Worm (Caenorhabditis elegans) whole organism, L2 larva: ENCODE results near the gene C49F8.14.

Experiments
- C34F6.9 ChIP-seq: fragments of 150-350 bp; optimal IDR thresholded peaks from 2 replicates; lab custom pipeline; 2014; ENCODE audit warnings: missing biosample characterization, missing genetic modification characterization
- F13H6.1 ChIP-seq: sonication (generic microtip); optimal IDR thresholded peaks from 2 replicates; lab custom pipeline; 2016; ENCODE audit warnings: missing genetic modification characterization, missing compliant biosample characterization
- R02D3.7 ChIP-seq: fragments of 150-350 bp; optimal IDR thresholded peaks from 2 replicates; lab custom pipeline; 2014; ENCODE audit warnings: missing biosample characterization, missing genetic modification characterization
- Y55F3AM.14 ChIP-seq: fragments of 200-800 bp; sonication (Bioruptor generic); optimal IDR thresholded peaks from 2 replicates; lab custom pipeline; 2018; ENCODE audit warnings: mild to moderate bottlenecking, missing genetic modification characterization, missing compliant biosample characterization
- ZK546.5 ChIP-seq: sonication (generic microtip); optimal IDR thresholded peaks from 2 replicates; lab custom pipeline; 2017; ENCODE audit warnings: missing biosample characterization, missing genetic modification characterization
- aly-2 ChIP-seq: fragments of 150-350 bp; optimal IDR thresholded peaks from 2 replicates; lab custom pipeline; 2014; ENCODE audit warnings: missing biosample characterization, missing genetic modification characterization
- ama-1 ChIP-seq: fragments of 150-350 bp; optimal IDR thresholded peaks from 2 replicates; lab custom pipeline; 2018; ENCODE audit warnings: inconsistent platforms
- blmp-1 ChIP-seq: sonication (generic microtip); optimal IDR thresholded peaks from 2 replicates; lab custom pipeline; 2017; ENCODE audit warnings: missing genetic modification characterization, mild to moderate bottlenecking, missing compliant biosample characterization, antibody characterized with exemption, moderate library complexity; ENCODE audit not compliant: insufficient read depth
- ceh-16 ChIP-seq: fragments of 150-350 bp; optimal IDR thresholded peaks from 2 replicates; lab custom pipeline; 2014; ENCODE audit warnings: missing biosample characterization, missing genetic modification characterization
- crh-2 ChIP-seq: sonication (generic microtip); optimal IDR thresholded peaks from 2 replicates; lab custom pipeline; 2017; ENCODE audit warnings: missing biosample characterization, missing genetic modification characterization
- dmd-4 ChIP-seq: sonication (generic microtip); optimal IDR thresholded peaks from 2 replicates; lab custom pipeline; 2017; ENCODE audit warnings: missing biosample characterization, missing genetic modification characterization
- egl-27 ChIP-seq: sonication (generic microtip); optimal IDR thresholded peaks from 3 replicates; lab custom pipeline; 2017; ENCODE audit warnings: missing biosample characterization, missing genetic modification reagents, missing genetic modification characterization
- fos-1 ChIP-seq: fragments of 150-350 bp; optimal IDR thresholded peaks from 2 replicates; lab custom pipeline; 2014; ENCODE audit warnings: missing biosample characterization, missing genetic modification characterization
- gmeb-1 ChIP-seq: fragments of 150-350 bp; optimal IDR thresholded peaks from 2 replicates; lab custom pipeline; 2014; ENCODE audit warnings: missing biosample characterization, missing genetic modification characterization
- lin-11 ChIP-seq: fragments of 150-350 bp; sonication (generic microtip); optimal IDR thresholded peaks from 2 replicates; lab custom pipeline; 2014; ENCODE audit warnings: missing biosample characterization, missing genetic modification characterization, inconsistent platforms, mixed read lengths
- lin-13 ChIP-seq: fragments of 150-350 bp; optimal IDR thresholded peaks from 2 replicates; lab custom pipeline; 2014; ENCODE audit warnings: missing biosample characterization, missing genetic modification reagents, missing genetic modification characterization
- lin-39 ChIP-seq: fragments of 150-350 bp; optimal IDR thresholded peaks from 2 replicates; lab custom pipeline; 2014; ENCODE audit warnings: missing biosample characterization, missing genetic modification reagents, missing genetic modification characterization
- lsy-2 ChIP-seq, 2 experiments: fragments of 150-350 bp in 1 of 2; sonication (generic microtip) in 1 of 2; optimal IDR thresholded peaks; 2 replicates each; lab custom pipeline; 2014 to 2017; ENCODE audit warnings: missing biosample characterization in 2 of 2, missing genetic modification characterization in 2 of 2
- mab-5 ChIP-seq: fragments of 150-350 bp; optimal IDR thresholded peaks from 2 replicates; lab custom pipeline; 2014; ENCODE audit warnings: missing biosample characterization, missing genetic modification characterization
- mdl-1 ChIP-seq, 2 experiments: fragments of 150-350 bp in 1 of 2; sonication (generic microtip) in 1 of 2; optimal IDR thresholded peaks; 2 replicates each; lab custom pipeline; 2017; ENCODE audit warnings: missing biosample characterization in 2 of 2, missing genetic modification characterization in 2 of 2
- nhr-10 ChIP-seq: sonication (generic microtip); optimal IDR thresholded peaks from 2 replicates; lab custom pipeline; 2017; ENCODE audit warnings: missing biosample characterization, missing genetic modification characterization
- nhr-129 ChIP-seq: fragments of 150-350 bp; optimal IDR thresholded peaks from 2 replicates; lab custom pipeline; 2014; ENCODE audit warnings: missing biosample characterization, missing genetic modification characterization
- nhr-21 ChIP-seq: fragments of 150-350 bp; optimal IDR thresholded peaks from 2 replicates; lab custom pipeline; 2014; ENCODE audit warnings: missing biosample characterization, missing genetic modification characterization
- nhr-23 ChIP-seq: fragments of 150-350 bp; optimal IDR thresholded peaks from 2 replicates; lab custom pipeline; 2014; ENCODE audit warnings: missing biosample characterization, missing genetic modification reagents, missing genetic modification characterization
- nhr-237 ChIP-seq: fragments of 150-350 bp; optimal IDR thresholded peaks from 2 replicates; lab custom pipeline; 2014; ENCODE audit warnings: missing biosample characterization, missing genetic modification characterization
- nhr-25 ChIP-seq: fragments of 150-350 bp; sonication (generic microtip); optimal IDR thresholded peaks from 3 replicates; lab custom pipeline; 2014; ENCODE audit warnings: missing biosample characterization, missing genetic modification characterization
- nhr-6 ChIP-seq: fragments of 150-350 bp; optimal IDR thresholded peaks from 2 replicates; lab custom pipeline; 2014; ENCODE audit warnings: missing biosample characterization, missing genetic modification characterization
- peb-1 ChIP-seq: fragments of 150-350 bp; optimal IDR thresholded peaks from 2 replicates; lab custom pipeline; 2014; ENCODE audit warnings: missing biosample characterization, missing genetic modification characterization
- sem-4 ChIP-seq: fragments of 150-350 bp; optimal IDR thresholded peaks from 2 replicates; lab custom pipeline; 2014; ENCODE audit warnings: missing biosample characterization, missing genetic modification reagents, missing genetic modification characterization
- skn-1 ChIP-seq: sonication (generic microtip); optimal IDR thresholded peaks from 2 replicates; lab custom pipeline; 2017; ENCODE audit warnings: missing biosample characterization, missing genetic modification characterization
- sma-3 ChIP-seq: sonication (generic microtip); optimal IDR thresholded peaks from 2 replicates; lab custom pipeline; 2016; ENCODE audit warnings: missing genetic modification reagents, missing genetic modification characterization, missing compliant biosample characterization
- sma-9 ChIP-seq, 2 experiments: fragments of 150-350 bp in 1 of 2; sonication (generic microtip) in 1 of 2; optimal IDR thresholded peaks; 2 replicates each; lab custom pipeline; 2014 to 2016; ENCODE audit warnings: missing genetic modification characterization in 2 of 2, mild to moderate bottlenecking in 1 of 2, missing biosample characterization in 1 of 2, missing compliant biosample characterization in 1 of 2, missing genetic modification reagents in 1 of 2, moderate library complexity in 1 of 2
- unc-55 ChIP-seq: fragments of 150-350 bp; sonication (generic microtip); optimal IDR thresholded peaks from 3 replicates; lab custom pipeline; 2014; ENCODE audit warnings: missing biosample characterization, missing genetic modification reagents, missing genetic modification characterization
- zag-1 ChIP-seq: fragments of 150-350 bp; optimal IDR thresholded peaks from 2 replicates; lab custom pipeline; 2014; ENCODE audit warnings: missing biosample characterization, missing genetic modification characterization
- ztf-1 ChIP-seq: fragments of 200-800 bp; sonication (Bioruptor generic); conservative IDR thresholded peaks from 2 replicates; pipeline ENCODE4 v1.3.6; 2022; ENCODE audit warnings: missing genetic modification characterization, missing compliant biosample characterization
- ztf-4 ChIP-seq: fragments of 150-350 bp; optimal IDR thresholded peaks from 2 replicates; lab custom pipeline; 2014; ENCODE audit warnings: missing biosample characterization, missing genetic modification characterization

Gene C49F8.14

DNA sequence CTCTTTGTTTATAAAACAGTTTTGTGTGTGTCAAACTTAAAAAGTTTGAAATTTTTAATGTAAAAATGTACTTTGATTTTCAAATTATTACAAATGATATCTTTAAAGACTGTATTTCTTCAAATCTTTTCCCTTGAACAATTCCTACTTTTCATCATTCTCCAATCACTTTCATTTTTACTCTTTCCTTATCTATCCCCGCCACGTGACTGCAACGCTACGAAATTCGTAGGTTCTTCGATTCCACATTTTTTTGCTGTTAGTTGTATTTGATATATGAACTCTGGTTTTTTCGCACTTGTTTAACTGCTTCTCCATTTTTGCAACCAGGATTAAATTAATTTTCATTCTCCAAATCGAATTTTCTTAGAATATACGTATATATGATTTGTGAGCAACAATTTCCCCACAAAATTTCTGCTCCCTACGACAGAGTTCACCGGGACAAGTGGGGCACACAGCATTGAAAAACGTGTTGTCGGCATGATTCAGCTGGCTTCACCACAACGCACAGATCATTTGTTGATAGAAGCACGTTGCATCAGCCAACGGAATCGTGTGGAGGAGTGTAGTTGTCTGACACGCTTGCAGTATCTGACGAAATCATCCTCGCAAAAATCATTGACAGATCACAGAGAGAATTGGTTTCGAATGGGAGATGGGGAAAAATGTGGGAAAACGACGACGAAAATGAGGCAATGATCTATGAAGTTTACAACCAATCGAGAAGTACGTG, 21.9 kb downstream of the C49F8.14 start (continued):
- TF ChIP-seq peb-1 (tag; lab: Kevin White, UChicago) = no peak
- TF ChIP-seq sma-3 (GFP tag; lab: Kevin White, UChicago) = peak; percentile 16
- no peak for TF ChIP-seq ama-1 (lab: Kevin White, UChicago)
- no peak for TF ChIP-seq ztf-1
- TF ChIP-seq mab-5 = no peak

DNA sequence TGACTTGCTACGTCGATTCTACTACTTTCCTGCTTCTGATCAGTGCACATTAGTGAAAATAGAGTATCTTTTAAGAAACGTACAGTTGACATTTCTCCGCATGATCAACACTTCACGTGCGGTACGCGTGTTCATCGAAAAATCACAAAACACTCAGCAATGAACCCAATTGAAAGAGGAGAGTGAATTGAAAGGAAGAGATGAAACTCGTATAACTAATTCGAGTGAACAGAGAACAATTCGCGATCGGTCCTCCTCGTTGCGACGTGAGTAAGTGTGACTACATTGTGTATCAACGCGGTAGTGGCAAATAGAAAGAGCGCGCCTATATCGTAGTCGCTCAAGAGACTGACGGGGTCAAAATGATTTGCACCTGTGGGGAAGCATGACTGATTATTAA, 23.2 kb downstream of the C49F8.14 start:
- peak; percentile 94 for TF ChIP-seq nhr-25
- TF ChIP-seq egl-27 (tag; lab: Kevin White, UChicago) = peak; percentile 86
- TF ChIP-seq C34F6.9 = peak; percentile 41
- peak in 1 of 2 experiments; percentile 68 for TF ChIP-seq mdl-1 (tag; optimal IDR thresholded peaks at IDR 0.05; lab: Kevin White, UChicago)
- TF ChIP-seq lin-13 = peak; percentile 36
- peak; percentile 79 for TF ChIP-seq fos-1 (tag; lab: Kevin White, UChicago)
- peak; percentile 98 for TF ChIP-seq sma-9 (GFP tag; optimal IDR thresholded peaks at IDR 0.05; lab: Kevin White, UChicago)
- TF ChIP-seq sma-9 (tag; optimal IDR thresholded peaks at IDR 0.05; lab: Kevin White, UChicago) = no peak
- no peak for TF ChIP-seq unc-55
- TF ChIP-seq sem-4 (tag; lab: Kevin White, UChicago) = peak; percentile 51
- TF ChIP-seq F13H6.1 (tag; lab: Kevin White, UChicago) = peak; percentile 80
- peak; percentile 95 for TF ChIP-seq nhr-21 (tag; lab: Kevin White, UChicago)
- TF ChIP-seq ZK546.5 (tag; lab: Kevin White, UChicago) = no peak
- no peak for TF ChIP-seq nhr-237 (tag; lab: Kevin White, UChicago)
- TF ChIP-seq R02D3.7 (tag; lab: Kevin White, UChicago) = no peak
- no peak for TF ChIP-seq lin-39 (tag; lab: Kevin White, UChicago)
- TF ChIP-seq dmd-4 (tag; lab: Kevin White, UChicago) = no peak
- peak; percentile 86 for TF ChIP-seq crh-2 (tag; lab: Kevin White, UChicago)
- TF ChIP-seq skn-1 (tag; lab: Kevin White, UChicago) = no peak
- peak; percentile 77 for TF ChIP-seq nhr-6 (tag; lab: Kevin White, UChicago)
- TF ChIP-seq nhr-129 (tag; lab: Kevin White, UChicago) = peak; percentile 91
- TF ChIP-seq nhr-10 (tag; lab: Kevin White, UChicago) = no peak
- TF ChIP-seq lsy-2 (tag; optimal IDR thresholded peaks at IDR 0.05; lab: Kevin White, UChicago) = peak in 1 of 2 experiments; percentile 67
- TF ChIP-seq Y55F3AM.14 (GFP tag; lab: Kevin White, UChicago) = peak; percentile 19
- peak; percentile 91 for TF ChIP-seq blmp-1 (tag; lab: Kevin White, UChicago)
- TF ChIP-seq ztf-4 = peak; percentile 54
- TF ChIP-seq gmeb-1 (tag; lab: Kevin White, UChicago) = peak; percentile 38
- TF ChIP-seq aly-2 (tag; lab: Kevin White, UChicago) = no peak
- TF ChIP-seq ceh-16 (tag; lab: Kevin White, UChicago) = no peak
- TF ChIP-seq sma-3 (GFP tag; lab: Kevin White, UChicago) = peak; percentile 88

DNA sequence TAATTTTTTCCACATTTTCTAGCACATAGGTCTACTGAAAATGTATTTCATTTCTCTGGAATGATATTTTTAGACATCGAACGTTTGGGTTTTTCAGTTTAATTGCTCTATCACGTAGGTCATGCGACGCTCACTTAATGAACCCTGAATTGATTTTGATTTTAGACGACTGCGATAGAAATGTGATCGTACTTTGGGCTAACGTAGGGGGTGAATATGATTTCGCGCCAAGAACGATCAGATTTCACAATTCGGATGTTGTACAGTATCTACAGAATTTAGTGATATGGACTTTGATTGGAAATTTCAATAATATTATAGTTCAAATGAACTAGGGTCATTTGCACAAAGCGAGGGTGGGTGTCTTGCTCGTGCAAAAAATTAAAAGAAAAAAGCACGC, 24.6 kb downstream of the C49F8.14 start:
- no peak for TF ChIP-seq peb-1 (tag; lab: Kevin White, UChicago)
- TF ChIP-seq nhr-23 (tag; lab: Kevin White, UChicago) = no peak
- TF ChIP-seq Y55F3AM.14 (GFP tag; lab: Kevin White, UChicago) = no peak
- peak; percentile 73 for TF ChIP-seq sma-9 (GFP tag; optimal IDR thresholded peaks at IDR 0.05; lab: Kevin White, UChicago)
- no peak for TF ChIP-seq sma-9 (tag; optimal IDR thresholded peaks at IDR 0.05; lab: Kevin White, UChicago)
- TF ChIP-seq ceh-16 (tag; lab: Kevin White, UChicago) = no peak
- no peak for TF ChIP-seq unc-55
- no peak for TF ChIP-seq F13H6.1 (tag; lab: Kevin White, UChicago)
- peak; percentile 38 for TF ChIP-seq nhr-21 (tag; lab: Kevin White, UChicago)
- TF ChIP-seq lin-13 = no peak
- TF ChIP-seq zag-1 (tag; lab: Kevin White, UChicago) = no peak
- TF ChIP-seq sma-3 (GFP tag; lab: Kevin White, UChicago) = no peak
- no peak for TF ChIP-seq lin-11 (tag; lab: Kevin White, UChicago)
- TF ChIP-seq mdl-1 (tag; optimal IDR thresholded peaks at IDR 0.05; lab: Kevin White, UChicago) = no peak
- peak; percentile 40 for TF ChIP-seq crh-2 (tag; lab: Kevin White, UChicago)
